Worm (Caenorhabditis elegans) whole organism, young adult: ENCODE measurements around the gene R02E12.5.

Experiments
- B0035.1 ChIP-seq: sonication (generic microtip); optimal IDR thresholded peaks from 2 replicates; lab custom pipeline; 2016; ENCODE audit warnings: missing genetic modification characterization, mild to moderate bottlenecking, missing compliant biosample characterization, missing genotype, missing genetic modification reagents
- F22D6.2 ChIP-seq: sonication (generic microtip); optimal IDR thresholded peaks from 2 replicates; lab custom pipeline; 2016; ENCODE audit warnings: mild to moderate bottlenecking, missing genetic modification characterization, missing compliant biosample characterization
- F33H1.4 ChIP-seq: fragments of 200-800 bp; sonication (Bioruptor generic); IDR thresholded peaks from 2 replicates; pipeline ENCODE4 v1.3.6; 2022; ENCODE audit warnings: missing genetic modification reagents, missing genetic modification characterization, missing compliant biosample characterization
- F37B4.10 ChIP-seq: fragments of 200-800 bp; sonication (Bioruptor generic); IDR thresholded peaks from 2 replicates; pipeline ENCODE4 v1.3.6; 2022; ENCODE audit warnings: missing genetic modification characterization, missing compliant biosample characterization
- K12H6.12 ChIP-seq: fragments of 200-800 bp; sonication (Bioruptor generic); optimal IDR thresholded peaks from 2 replicates; lab custom pipeline; 2018; ENCODE audit warnings: mild to moderate bottlenecking, missing genetic modification characterization, missing compliant biosample characterization
- T26A5.8 ChIP-seq: sonication (generic microtip); optimal IDR thresholded peaks from 2 replicates; lab custom pipeline; 2016; ENCODE audit warnings: missing genetic modification characterization, missing compliant biosample characterization
- Y67H2A.10 ChIP-seq: fragments of 200-800 bp; sonication (Bioruptor generic); conservative IDR thresholded peaks from 2 replicates; pipeline ENCODE4 v1.3.6; 2022; ENCODE audit warnings: missing genetic modification reagents, missing genetic modification characterization, missing compliant biosample characterization
- akir-1 ChIP-seq: fragments of 200-800 bp; sonication (Bioruptor generic); optimal IDR thresholded peaks from 2 replicates; lab custom pipeline; 2018; ENCODE audit warnings: mild to moderate bottlenecking, missing genetic modification characterization, moderate library complexity, missing compliant biosample characterization
- athp-1 ChIP-seq: sonication (generic microtip); optimal IDR thresholded peaks from 2 replicates; lab custom pipeline; 2017; ENCODE audit warnings: mild to moderate bottlenecking, missing genetic modification characterization, missing compliant biosample characterization
- bed-1 ChIP-seq: fragments of 200-800 bp; sonication (Bioruptor generic); IDR thresholded peaks from 2 replicates; pipeline ENCODE4 v1.3.6; 2022; ENCODE audit warnings: missing genetic modification reagents, missing genetic modification characterization, missing compliant biosample characterization
- cebp-1 ChIP-seq, 2 experiments: fragments of 200-800 bp in 1 of 2; sonication (Bioruptor generic) in 1 of 2; sonication (generic microtip) in 1 of 2; IDR thresholded peaks in 1 of 2; optimal IDR thresholded peaks in 1 of 2; 2 replicates each; pipeline versions ENCODE4 v1.3.6 to Lab custom; 2017 to 2022; ENCODE audit warnings: missing compliant biosample characterization in 2 of 2, missing genetic modification characterization in 2 of 2, mild to moderate bottlenecking in 1 of 2, missing genetic modification reagents in 1 of 2, moderate library complexity in 1 of 2
- cebp-2 ChIP-seq: fragments of 200-800 bp; sonication (Bioruptor generic); IDR thresholded peaks from 2 replicates; pipeline ENCODE4 v1.3.6; 2022; ENCODE audit warnings: missing genetic modification characterization, missing compliant biosample characterization
- ceh-27 ChIP-seq: fragments of 200-800 bp; sonication (Bioruptor generic); optimal IDR thresholded peaks from 2 replicates; lab custom pipeline; 2018; ENCODE audit warnings: mild to moderate bottlenecking, missing genetic modification characterization, moderate library complexity, missing compliant biosample characterization
- ceh-40 ChIP-seq: fragments of 200-800 bp; sonication (Bioruptor generic); IDR thresholded peaks from 2 replicates; pipeline ENCODE4 v1.3.6; 2022; ENCODE audit warnings: missing genetic modification characterization, missing compliant biosample characterization
- ceh-91 ChIP-seq: fragments of 200-800 bp; sonication (Bioruptor generic); IDR thresholded peaks from 2 replicates; pipeline ENCODE4 v1.3.6; 2022; ENCODE audit warnings: missing genetic modification reagents, missing genetic modification characterization, missing compliant biosample characterization
- dox-1 ChIP-seq: fragments of 200-800 bp; sonication (Bioruptor generic); IDR thresholded peaks from 2 replicates; pipeline ENCODE4 v1.3.6; 2022; ENCODE audit warnings: missing genetic modification reagents, missing genetic modification characterization, missing compliant biosample characterization
- egl-18 ChIP-seq: fragments of 200-800 bp; sonication (Bioruptor generic); IDR thresholded peaks from 2 replicates; pipeline ENCODE4 v1.3.6; 2022; ENCODE audit warnings: missing genetic modification reagents, missing genetic modification characterization, missing compliant biosample characterization
- egrh-3 ChIP-seq: fragments of 200-800 bp; sonication (Bioruptor generic); IDR thresholded peaks from 2 replicates; pipeline ENCODE4 v1.3.6; 2022; ENCODE audit warnings: missing genetic modification reagents, missing genetic modification characterization, missing compliant biosample characterization
- hmg-1.2 ChIP-seq: fragments of 200-800 bp; sonication (Bioruptor generic); IDR thresholded peaks from 2 replicates; pipeline ENCODE4 v1.3.6; 2022; ENCODE audit warnings: missing genetic modification reagents, missing genetic modification characterization, missing compliant biosample characterization
- let-526 ChIP-seq: fragments of 200-800 bp; sonication (Bioruptor generic); IDR thresholded peaks from 2 replicates; pipeline ENCODE4 v1.3.6; 2022; ENCODE audit warnings: missing genetic modification reagents, missing genetic modification characterization, missing compliant biosample characterization
- lin-35 ChIP-seq, 3 experiments: fragments of 150-350 bp in 2 of 3; sonication (generic microtip) in 1 of 3; optimal IDR thresholded peaks; 2 replicates each; lab custom pipeline; 2014 to 2018; ENCODE audit warnings: missing biosample characterization in 3 of 3, missing genetic modification characterization in 3 of 3, missing genetic modification reagents in 3 of 3
- lin-40 ChIP-seq: sonication (generic microtip); optimal IDR thresholded peaks from 2 replicates; lab custom pipeline; 2016; ENCODE audit warnings: missing genetic modification characterization, mild to moderate bottlenecking, missing compliant biosample characterization, missing genotype, missing genetic modification reagents
- lir-1 ChIP-seq: fragments of 200-800 bp; sonication (Bioruptor generic); conservative IDR thresholded peaks from 2 replicates; pipeline ENCODE4 v1.3.6; 2022; ENCODE audit warnings: missing genetic modification reagents, missing genetic modification characterization, missing compliant biosample characterization
- madf-10 ChIP-seq: sonication (generic microtip); optimal IDR thresholded peaks from 2 replicates; lab custom pipeline; 2016; ENCODE audit warnings: mild to moderate bottlenecking, missing genetic modification characterization, missing compliant biosample characterization
- madf-6 ChIP-seq: fragments of 200-800 bp; sonication (Bioruptor generic); IDR thresholded peaks from 2 replicates; pipeline ENCODE4 v1.3.6; 2022; ENCODE audit warnings: missing genetic modification reagents, missing genetic modification characterization, missing compliant biosample characterization
- mcd-1 ChIP-seq: fragments of 200-800 bp; sonication (Bioruptor generic); IDR thresholded peaks from 2 replicates; pipeline ENCODE4 v1.3.6; 2022; ENCODE audit warnings: missing genetic modification reagents, missing genetic modification characterization, missing compliant biosample characterization
- mxl-1 ChIP-seq: sonication (generic microtip); optimal IDR thresholded peaks from 2 replicates; lab custom pipeline; 2016; ENCODE audit warnings: missing genetic modification characterization, missing compliant biosample characterization
- nfyb-1 ChIP-seq: fragments of 200-800 bp; sonication (Bioruptor generic); IDR thresholded peaks from 2 replicates; pipeline ENCODE4 v1.3.6; 2022; ENCODE audit warnings: missing genetic modification reagents, missing genetic modification characterization, missing compliant biosample characterization
- nhr-179 ChIP-seq: sonication (generic microtip); optimal IDR thresholded peaks from 2 replicates; lab custom pipeline; 2016; ENCODE audit warnings: mild to moderate bottlenecking, missing genetic modification characterization, missing compliant biosample characterization
- nhr-80 ChIP-seq: sonication (generic microtip); optimal IDR thresholded peaks from 2 replicates; lab custom pipeline; 2016; ENCODE audit warnings: missing genetic modification characterization, missing compliant biosample characterization
- pbrm-1 ChIP-seq: fragments of 200-800 bp; sonication (Bioruptor generic); IDR thresholded peaks from 2 replicates; pipeline ENCODE4 v1.3.6; 2022; ENCODE audit warnings: missing genetic modification reagents, missing genetic modification characterization, missing compliant biosample characterization
- repo-1 ChIP-seq: sonication (generic microtip); optimal IDR thresholded peaks from 2 replicates; lab custom pipeline; 2017; ENCODE audit warnings: mild to moderate bottlenecking, missing genetic modification characterization, missing compliant biosample characterization
- rpc-1 ChIP-seq, 2 experiments: fragments of 150-350 bp in 1 of 2; sonication (generic microtip) in 1 of 2; optimal IDR thresholded peaks; 2 replicates each; lab custom pipeline; 2014 to 2018; ENCODE audit warnings: missing biosample characterization in 1 of 2, missing genetic modification characterization in 1 of 2, missing genetic modification reagents in 1 of 2, missing genotype in 1 of 2
- sea-2 ChIP-seq: fragments of 200-800 bp; sonication (Bioruptor generic); IDR thresholded peaks from 2 replicates; pipeline ENCODE4 v1.3.6; 2022; ENCODE audit warnings: missing genetic modification characterization, missing compliant biosample characterization
- somi-1 ChIP-seq: fragments of 200-800 bp; sonication (Bioruptor generic); optimal IDR thresholded peaks from 2 replicates; lab custom pipeline; 2018; ENCODE audit warnings: mild to moderate bottlenecking, missing genetic modification characterization, missing compliant biosample characterization
- tbp1 ChIP-seq: fragments of 200-800 bp; sonication (Bioruptor generic); optimal IDR thresholded peaks from 2 replicates; lab custom pipeline; 2018; ENCODE audit warnings: mild to moderate bottlenecking, missing genetic modification characterization, missing compliant biosample characterization
- tbx-9 ChIP-seq: sonication (generic microtip); optimal IDR thresholded peaks from 2 replicates; lab custom pipeline; 2016; ENCODE audit warnings: borderline replicate concordance, missing genetic modification characterization, inconsistent platforms, missing compliant biosample characterization
- tlf-1 ChIP-seq: fragments of 200-800 bp; sonication (Bioruptor generic); optimal IDR thresholded peaks from 2 replicates; lab custom pipeline; 2018; ENCODE audit warnings: mild to moderate bottlenecking, missing genetic modification characterization, missing compliant biosample characterization
- zfh-2 ChIP-seq: fragments of 200-800 bp; sonication (Bioruptor generic); conservative IDR thresholded peaks from 2 replicates; pipeline ENCODE4 v1.3.6; 2022; ENCODE audit warnings: missing genetic modification reagents, missing genetic modification characterization, missing compliant biosample characterization
- ztf-18 ChIP-seq: sonication (generic microtip); optimal IDR thresholded peaks from 2 replicates; lab custom pipeline; 2016; ENCODE audit warnings: missing genotype, mild to moderate bottlenecking, missing genetic modification characterization, missing compliant biosample characterization
- ztf-25 ChIP-seq: fragments of 200-800 bp; sonication (Bioruptor generic); IDR thresholded peaks from 2 replicates; pipeline ENCODE4 v1.3.6; 2022; ENCODE audit warnings: missing genetic modification reagents, missing genetic modification characterization, missing compliant biosample characterization
- ztf-3 ChIP-seq: fragments of 200-800 bp; sonication (Bioruptor generic); optimal IDR thresholded peaks from 2 replicates; lab custom pipeline; 2018; ENCODE audit warnings: mild to moderate bottlenecking, missing genetic modification characterization, missing compliant biosample characterization

The R02E12.5 gene

DNA sequence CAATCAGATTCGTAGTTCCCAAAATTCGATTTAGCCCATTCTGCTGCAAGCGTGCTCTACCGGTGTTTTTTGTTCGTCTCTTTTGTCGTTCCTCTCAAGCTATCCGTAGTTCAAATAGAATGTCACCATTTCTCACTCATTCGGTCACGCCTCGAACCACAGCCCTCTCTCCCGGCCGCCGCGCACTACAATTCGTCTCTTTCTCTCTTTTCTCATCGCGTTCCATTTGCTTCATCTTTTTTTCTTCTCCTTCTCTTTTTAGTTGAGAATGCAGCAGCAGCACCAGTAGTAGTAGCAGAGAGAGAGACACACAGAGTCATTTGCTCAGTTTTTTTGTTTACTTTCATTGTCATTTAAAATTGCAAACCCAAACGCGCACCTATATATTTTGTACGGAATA is 19.0 kb downstream of the R02E12.5 start, which contains the start of gene hrg-1 (continued):
- TF ChIP-seq lin-35 (GFP tag; optimal IDR thresholded peaks at IDR 0.05; lab: Kevin White, UChicago), result peak in 1 of 3 experiments; percentile 32
- no peak for TF ChIP-seq mxl-1 (tag; lab: Kevin White, UChicago)
- TF ChIP-seq pbrm-1 (GFP tag; lab: Robert Waterston, UW), result 0 out of 2 replicates have a peak, but pooled peaks have one; percentile 33
- TF ChIP-seq dox-1, result peak; percentile 39; the same call in 1 of the 2 replicates
- peak; percentile 31 for TF ChIP-seq tbp1 (GFP tag; lab: Kevin White, UChicago)
- TF ChIP-seq egrh-3 (GFP tag; lab: Robert Waterston, UW), result peak; percentile 47; the same call in 1 of the 2 replicates
- TF ChIP-seq mcd-1 (GFP tag; lab: Robert Waterston, UW), result peak; percentile 50
- peak; percentile 34 for TF ChIP-seq ceh-27 (GFP tag; lab: Kevin White, UChicago)
- TF ChIP-seq T26A5.8 (tag; lab: Kevin White, UChicago), result no peak
- TF ChIP-seq zfh-2, result peak; percentile 83
- TF ChIP-seq hmg-1.2 (GFP tag; lab: Robert Waterston, UW), result peak; percentile 53; the same call in 1 of the 2 replicates
- peak; percentile 8 for TF ChIP-seq somi-1 (GFP tag; lab: Kevin White, UChicago)
- peak; percentile 85 for TF ChIP-seq nhr-80 (tag; lab: Kevin White, UChicago)
- TF ChIP-seq, all 124 proteins: peak for 19

ce11 chrX:4017576-4018309 is 20.6 kb downstream of the R02E12.5 start:
- TF ChIP-seq K12H6.12 (tag; lab: Kevin White, UChicago) (no peak), nhr-179 (tag; lab: Kevin White, UChicago) (no peak), nfyb-1 (GFP tag; lab: Robert Waterston, UW) (0 out of 2 replicates have a peak, but pooled peaks have one; percentile 18), B0035.1 (tag; lab: Kevin White, UChicago) (no peak), repo-1 (tag; lab: Kevin White, UChicago) (no peak), F22D6.2 (no peak), hmg-1.2 (GFP tag; lab: Robert Waterston, UW) (0 out of 2 replicates have a peak, but pooled peaks have one; percentile 11), bed-1 (no peak), F37B4.10 (GFP tag; lab: Robert Waterston, UW) (no peak), ceh-40 (GFP tag; lab: Robert Waterston, UW) (no peak), Y67H2A.10 (GFP tag; lab: Robert Waterston, UW) (no peak), athp-1 (tag; lab: Kevin White, UChicago) (no peak), zfh-2 (peak; percentile 66)

ce11 chrX:4018566-4019182 is 21.5 kb downstream of the R02E12.5 start:
- TF ChIP-seq egrh-3 (GFP tag; lab: Robert Waterston, UW) (no peak), dox-1 (no peak), tlf-1 (GFP tag; lab: Kevin White, UChicago) (no peak), B0035.1 (tag; lab: Kevin White, UChicago) (no peak), F33H1.4 (no peak), ceh-40 (GFP tag; lab: Robert Waterston, UW) (no peak), tbx-9 (tag; lab: Kevin White, UChicago) (no peak), lin-40 (tag; lab: Kevin White, UChicago) (peak; percentile 0), ztf-3 (GFP tag; lab: Kevin White, UChicago) (no peak), cebp-2 (no peak), nhr-80 (tag; lab: Kevin White, UChicago) (peak; percentile 71), egl-18 (GFP tag; lab: Robert Waterston, UW) (no peak), madf-10 (tag; lab: Kevin White, UChicago) (no peak), sea-2 (GFP tag; lab: Robert Waterston, UW) (no peak), let-526 (GFP tag; lab: Robert Waterston, UW) (0 out of 2 replicates have a peak, but pooled peaks have one; percentile 30), ceh-91 (GFP tag; lab: Robert Waterston, UW) (no peak), cebp-1 (GFP tag; IDR thresholded peaks at IDR 0.05; lab: Robert Waterston, UW) (peak; percentile 77), cebp-1 (tag; optimal IDR thresholded peaks at IDR 0.05; lab: Kevin White, UChicago) (peak; percentile 86), ztf-18 (tag; lab: Kevin White, UChicago) (no peak), K12H6.12 (tag; lab: Kevin White, UChicago) (peak; percentile 20), madf-6 (GFP tag; lab: Robert Waterston, UW) (no peak), ztf-25 (GFP tag; lab: Robert Waterston, UW) (no peak), lir-1 (GFP tag; lab: Robert Waterston, UW) (no peak), rpc-1 (optimal IDR thresholded peaks at IDR 0.05; lab: Kevin White, UChicago) (no peak), rpc-1 (tag; optimal IDR thresholded peaks at IDR 0.05; lab: Kevin White, UChicago) (no peak), akir-1 (no peak)
